Worm (Caenorhabditis elegans): ENCODE results near the gene cyp-13A7.

The cyp-13A7 gene

DNA sequence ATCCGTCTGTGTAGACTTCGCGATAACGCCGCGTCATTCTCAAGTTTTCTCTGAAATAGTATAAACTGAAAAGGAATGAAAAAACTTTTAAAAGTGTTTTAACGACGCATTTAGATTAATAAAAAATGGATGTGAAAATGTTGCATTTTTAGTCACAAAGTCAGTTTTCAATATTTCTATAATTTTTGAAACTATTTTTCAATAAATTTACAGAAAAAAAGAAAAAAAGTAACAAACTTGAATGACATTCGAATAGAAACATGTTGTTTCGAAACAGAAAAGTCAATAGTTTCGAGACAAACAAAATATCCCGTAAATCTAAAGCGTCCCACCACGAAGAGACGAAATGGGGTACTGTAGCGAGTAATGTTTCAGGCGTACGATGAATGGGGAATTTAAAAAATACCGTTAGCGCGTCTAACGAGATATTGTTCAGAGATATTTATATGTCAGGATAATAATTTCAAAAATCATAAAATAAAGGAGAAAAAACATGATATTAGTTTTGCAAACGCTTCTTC, 38.6 kb downstream of the cyp-13A7 start, which contains the start of gene rnh-1.2:
TSS of gene rnh-1.2 (minus strand) at position 51 of the 521 bp plus-strand sequence.
- TF ChIP-seq ceh-31 (tag; optimal IDR thresholded peaks at IDR 0.05), result no peak
- TF ChIP-seq zip-5 (tag; optimal IDR thresholded peaks at IDR 0.05), result no peak
- no peak for TF ChIP-seq ceh-45 (GFP tag; IDR thresholded peaks at IDR 0.05)
- TF ChIP-seq ceh-2 (tag; optimal IDR thresholded peaks at IDR 0.05), result no peak
- TF ChIP-seq dve-1 (tag; optimal IDR thresholded peaks at IDR 0.05), result no peak
- no peak for TF ChIP-seq tbx-7 (tag; optimal IDR thresholded peaks at IDR 0.05)
- TF ChIP-seq Y22D7AL.16 (tag; optimal IDR thresholded peaks at IDR 0.05), result no peak
- TF ChIP-seq F13H6.1 (tag; optimal IDR thresholded peaks at IDR 0.05), result no peak
- TF ChIP-seq pha-4 (tag; optimal IDR thresholded peaks at IDR 0.05), result no peak
- no peak for TF ChIP-seq T23F11.4 (GFP tag; optimal IDR thresholded peaks at IDR 0.05)
- TF ChIP-seq hlh-15 (tag; optimal IDR thresholded peaks at IDR 0.05), result no peak
- TF ChIP-seq pat-9 (tag; optimal IDR thresholded peaks at IDR 0.05), result no peak

DNA sequence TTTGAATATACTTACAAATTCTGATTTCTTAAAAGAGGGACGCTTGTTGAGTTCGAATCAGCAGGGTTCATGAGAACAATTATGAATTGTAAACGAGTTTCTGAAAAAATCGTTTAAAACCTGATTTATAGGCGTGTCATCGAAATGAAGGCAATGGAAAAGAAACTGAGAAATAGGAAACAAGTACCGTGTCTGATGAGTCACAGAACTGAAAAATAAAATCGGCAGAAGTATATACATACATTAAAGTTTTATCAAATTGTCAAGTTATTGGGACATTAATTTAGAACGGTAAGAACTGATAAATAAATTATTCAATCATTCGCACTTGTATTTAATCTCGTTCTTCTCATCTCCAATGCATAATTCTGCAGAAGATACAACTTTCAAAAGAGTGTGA, 41.8 kb downstream of the cyp-13A7 start, which contains the start of gene chil-9:
TSS of gene chil-9 (minus strand) at position 101 of the 400 bp plus-strand sequence.
- TF ChIP-seq C38D4.7 (GFP tag; optimal IDR thresholded peaks at IDR 0.05), result no peak
- no peak for TF ChIP-seq pqm-1 (tag; optimal IDR thresholded peaks at IDR 0.05)
- no peak for TF ChIP-seq ceh-9 (tag; optimal IDR thresholded peaks at IDR 0.05)
- TF ChIP-seq C08G9.2 (tag; optimal IDR thresholded peaks at IDR 0.05), result no peak
- no peak for TF ChIP-seq ref-2 (tag; optimal IDR thresholded peaks at IDR 0.05)
- TF ChIP-seq ceh-34 (tag; optimal IDR thresholded peaks at IDR 0.05), result no peak
- no peak for TF ChIP-seq fax-1 (tag; optimal IDR thresholded peaks at IDR 0.05)
- TF ChIP-seq ahr-1 (tag; optimal IDR thresholded peaks at IDR 0.05), result no peak
- no peak for TF ChIP-seq hlh-6 (tag; optimal IDR thresholded peaks at IDR 0.05)
- no peak for TF ChIP-seq dve-1 (tag; optimal IDR thresholded peaks at IDR 0.05)
- TF ChIP-seq ama-1 (optimal IDR thresholded peaks at IDR 0.05), result no peak
- TF ChIP-seq Y22D7AL.16 (tag; optimal IDR thresholded peaks at IDR 0.05), result no peak
- TF ChIP-seq ceh-18 (tag; optimal IDR thresholded peaks at IDR 0.05), result no peak
- no peak for TF ChIP-seq mec-3 (tag; optimal IDR thresholded peaks at IDR 0.05; ENCODE audit: borderline replicate concordance)
- TF ChIP-seq nfya-1 (tag; optimal IDR thresholded peaks at IDR 0.05), result no peak

DNA sequence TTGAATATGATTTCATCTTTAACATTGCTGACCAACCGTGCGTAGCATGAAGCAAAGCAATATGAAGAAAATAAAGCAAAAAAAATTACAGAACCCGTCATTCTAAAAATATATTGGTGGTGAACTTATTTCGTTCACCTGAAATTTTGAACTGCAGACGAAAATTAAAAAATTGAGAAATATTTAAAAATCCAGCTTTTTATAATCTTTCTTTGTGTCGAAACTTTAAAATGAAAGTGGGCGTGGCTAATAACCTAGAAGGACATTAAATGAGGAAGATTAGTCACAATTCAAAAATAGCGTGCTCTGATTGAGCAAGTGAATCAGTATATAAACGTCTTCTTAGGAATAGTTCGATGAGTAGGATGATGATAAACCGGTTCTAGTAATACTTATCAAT, 46.1 kb downstream of the cyp-13A7 start, which contains the start of gene old-2:
TSS of gene old-2 (minus strand) at position 101 of the 400 bp plus-strand sequence.
- TF ChIP-seq ceh-6 (GFP tag; optimal IDR thresholded peaks at IDR 0.05) (no peak), fkh-10 (GFP tag; optimal IDR thresholded peaks at IDR 0.05) (no peak), C08G9.2 (tag; optimal IDR thresholded peaks at IDR 0.05) (no peak), nfya-1 (tag; optimal IDR thresholded peaks at IDR 0.05) (no peak), ceh-2 (tag; optimal IDR thresholded peaks at IDR 0.05) (no peak), unc-86 (tag; optimal IDR thresholded peaks at IDR 0.05) (no peak), K09A11.1 (tag; optimal IDR thresholded peaks at IDR 0.05; ENCODE audit: insufficient read depth) (no peak), ceh-22 (tag; optimal IDR thresholded peaks at IDR 0.05) (no peak), F13H6.1 (tag; optimal IDR thresholded peaks at IDR 0.05) (no peak), pax-1 (tag; optimal IDR thresholded peaks at IDR 0.05) (no peak), ceh-34 (tag; optimal IDR thresholded peaks at IDR 0.05) (no peak), K02D7.2 (tag; optimal IDR thresholded peaks at IDR 0.05) (no peak), ceh-24 (tag; optimal IDR thresholded peaks at IDR 0.05) (no peak), pag-3 (tag; optimal IDR thresholded peaks at IDR 0.05; ENCODE audit: borderline replicate concordance) (no peak), ama-1 (optimal IDR thresholded peaks at IDR 0.05) (no peak), unc-55 (GFP tag; optimal IDR thresholded peaks at IDR 0.05) (no peak), ceh-45 (GFP tag; IDR thresholded peaks at IDR 0.05) (no peak), hlh-6 (tag; optimal IDR thresholded peaks at IDR 0.05) (no peak), ceh-19 (GFP tag; optimal IDR thresholded peaks at IDR 0.05) (no peak), dmd-4 (tag; optimal IDR thresholded peaks at IDR 0.05; ENCODE audit: borderline replicate concordance) (no peak)

DNA sequence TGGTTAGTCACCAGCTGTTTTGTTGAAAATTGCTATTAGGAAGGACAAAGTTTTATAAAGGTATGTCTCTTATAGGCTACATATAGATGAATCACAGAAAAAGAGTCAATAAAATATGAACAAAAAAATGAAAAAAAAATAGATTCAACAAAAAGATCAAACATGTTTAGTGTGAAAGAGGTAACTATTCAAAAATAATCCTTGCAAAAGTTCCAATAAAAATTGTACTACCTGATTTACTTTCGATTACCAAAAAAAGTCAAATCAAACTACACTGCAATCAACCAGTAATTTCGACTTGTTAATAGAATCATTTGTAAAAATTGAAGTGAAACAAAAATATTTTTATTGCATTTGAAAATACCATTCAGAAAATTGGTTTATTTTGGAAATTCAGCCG, 47.5 kb downstream of the cyp-13A7 start, which contains the start of gene ZK938.10:
TSS of gene ZK938.10 (minus strand) at position 101 of the 400 bp plus-strand sequence.
- TF ChIP-seq Y22D7AL.16 (tag; optimal IDR thresholded peaks at IDR 0.05) (no peak), nfya-1 (tag; optimal IDR thresholded peaks at IDR 0.05) (no peak), rnt-1 (tag; optimal IDR thresholded peaks at IDR 0.05) (no peak), ceh-45 (GFP tag; IDR thresholded peaks at IDR 0.05) (no peak), gmeb-2 (tag; optimal IDR thresholded peaks at IDR 0.05) (no peak)
